Worm (Caenorhabditis elegans): ENCODE data around the gene F13H8.12.

The F13H8.12 gene

DNA sequence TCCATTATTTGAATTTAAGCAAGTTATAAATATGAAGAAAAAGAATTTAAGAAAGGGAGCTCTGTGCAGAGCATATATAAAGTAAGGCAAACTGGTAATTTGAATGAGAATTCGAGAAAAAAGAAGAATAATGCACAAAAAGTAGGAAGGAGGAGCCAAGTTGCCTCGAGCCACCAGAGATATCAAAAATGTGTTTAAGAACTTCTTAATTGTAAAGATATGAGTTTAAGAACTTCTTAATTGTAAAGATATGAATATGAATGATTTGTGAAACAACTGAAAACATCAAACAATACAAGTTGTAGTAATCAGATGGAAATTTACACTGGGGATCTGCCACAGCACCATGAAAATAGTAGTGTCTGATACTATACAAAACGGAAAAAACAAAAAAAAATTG, 24.5 kb downstream of the F13H8.12 start, which contains the start of gene F13H8.6:
Gene F13H8.6 (minus strand): TSS at position 101 of the 400 bp plus-strand sequence.
- TF ChIP-seq hlh-15 (tag; optimal IDR thresholded peaks at IDR 0.05) (no peak), zip-5 (tag; optimal IDR thresholded peaks at IDR 0.05) (no peak), pag-3 (tag; optimal IDR thresholded peaks at IDR 0.05; ENCODE audit: borderline replicate concordance) (no peak), ceh-6 (GFP tag; optimal IDR thresholded peaks at IDR 0.05) (no peak), che-1 (tag; optimal IDR thresholded peaks at IDR 0.05) (no peak)

ce11 chrII:6288104-6288503, 25.8 kb downstream of the F13H8.12 start:
- TF ChIP-seq pax-1 (tag; optimal IDR thresholded peaks at IDR 0.05) (no peak), hlh-30 (tag; optimal IDR thresholded peaks at IDR 0.05; ENCODE audit: insufficient read depth) (no peak), ztf-16 (tag; optimal IDR thresholded peaks at IDR 0.05) (no peak), odd-2 (tag; optimal IDR thresholded peaks at IDR 0.05) (no peak), nfya-1 (tag; optimal IDR thresholded peaks at IDR 0.05) (no peak)

DNA sequence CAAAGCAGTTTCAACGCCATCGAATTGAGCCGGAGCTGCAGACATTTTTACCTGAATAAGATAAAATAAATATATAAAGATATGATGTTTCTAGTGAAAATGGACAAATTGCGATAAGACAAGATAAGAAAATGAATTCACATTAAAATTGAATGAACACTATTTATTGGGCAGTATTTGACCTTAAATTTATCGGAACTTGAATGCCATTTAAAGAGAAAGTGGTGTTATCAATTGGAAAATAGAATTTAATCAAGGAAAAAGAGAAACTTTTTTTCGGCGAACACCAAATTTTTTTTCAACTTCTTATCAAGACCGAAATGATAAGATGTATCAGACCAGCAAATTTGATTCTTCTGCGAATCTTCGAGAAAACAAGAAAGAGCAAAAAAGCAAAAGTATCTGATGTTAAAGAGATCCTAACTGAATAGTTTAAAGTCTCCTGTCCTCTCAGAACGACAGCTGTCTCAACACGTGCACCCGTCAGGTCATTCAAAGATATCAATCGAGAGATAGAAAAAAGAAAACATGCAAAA, 27.8 kb downstream of the F13H8.12 start, which contains the start of gene upb-1:
Gene upb-1 (minus strand): TSS at position 51 of the 536 bp plus-strand sequence.
- no peak for TF ChIP-seq pax-1 (tag; optimal IDR thresholded peaks at IDR 0.05)
- TF ChIP-seq lim-6 (tag; optimal IDR thresholded peaks at IDR 0.05): no peak
- no peak for TF ChIP-seq T23F11.4 (GFP tag; optimal IDR thresholded peaks at IDR 0.05)
- TF ChIP-seq pat-9 (tag; optimal IDR thresholded peaks at IDR 0.05): no peak
- no peak for TF ChIP-seq C08G9.2 (tag; optimal IDR thresholded peaks at IDR 0.05)
- no peak for TF ChIP-seq che-1 (tag; optimal IDR thresholded peaks at IDR 0.05)
- TF ChIP-seq unc-42 (tag; optimal IDR thresholded peaks at IDR 0.05): no peak
- no peak for TF ChIP-seq zip-5 (tag; optimal IDR thresholded peaks at IDR 0.05)
- TF ChIP-seq nfya-1 (tag; optimal IDR thresholded peaks at IDR 0.05): no peak
- TF ChIP-seq elt-2 (tag; optimal IDR thresholded peaks at IDR 0.05): peak; percentile 82
- TF ChIP-seq unc-55 (GFP tag; optimal IDR thresholded peaks at IDR 0.05): peak; percentile 70

ce11 chrII:6292527-6292926, 30.2 kb downstream of the F13H8.12 start, which contains the start of gene nyn-3:
nyn-3 (minus strand) TSS chrII:6292627.
- no peak for TF ChIP-seq rnt-1 (tag; optimal IDR thresholded peaks at IDR 0.05)
- TF ChIP-seq zip-5 (tag; optimal IDR thresholded peaks at IDR 0.05): no peak

DNA sequence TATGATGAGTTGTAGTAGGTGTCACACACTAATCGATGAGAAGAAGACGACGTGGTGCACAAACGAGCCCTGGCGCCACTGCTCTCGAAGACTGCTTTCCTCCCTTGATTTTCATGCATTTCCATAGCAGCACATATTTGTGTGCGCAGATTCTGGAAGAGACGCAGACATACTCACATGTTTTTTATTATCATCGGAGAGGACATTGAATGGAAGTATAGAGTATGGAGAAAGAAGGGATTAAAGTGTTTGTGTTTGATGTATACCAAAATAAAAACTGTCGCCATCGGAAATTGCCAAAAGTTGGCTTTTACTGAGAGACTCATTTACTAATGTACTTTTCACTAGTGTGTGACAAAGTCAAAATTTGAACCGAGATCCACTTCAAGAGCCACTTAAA, 31.9 kb downstream of the F13H8.12 start, which contains the start of gene mps-1:
Gene mps-1 (minus strand): TSS at position 101 of the 400 bp plus-strand sequence.
- TF ChIP-seq pha-4 (tag; optimal IDR thresholded peaks at IDR 0.05): no peak
- TF ChIP-seq ahr-1 (tag; optimal IDR thresholded peaks at IDR 0.05): no peak
- TF ChIP-seq ceh-2 (tag; optimal IDR thresholded peaks at IDR 0.05): no peak
- no peak for TF ChIP-seq unc-42 (tag; optimal IDR thresholded peaks at IDR 0.05)
- no peak for TF ChIP-seq ceh-45 (GFP tag; IDR thresholded peaks at IDR 0.05)
- no peak for TF ChIP-seq ceh-18 (tag; optimal IDR thresholded peaks at IDR 0.05)
- TF ChIP-seq madf-2 (tag; optimal IDR thresholded peaks at IDR 0.05): no peak
- no peak for TF ChIP-seq unc-55 (GFP tag; optimal IDR thresholded peaks at IDR 0.05)
- no peak for TF ChIP-seq hlh-13 (GFP tag; optimal IDR thresholded peaks at IDR 0.05)
- TF ChIP-seq dmd-4 (tag; optimal IDR thresholded peaks at IDR 0.05; ENCODE audit: borderline replicate concordance): no peak
- TF ChIP-seq ttx-3 (tag; optimal IDR thresholded peaks at IDR 0.05): no peak
- no peak for TF ChIP-seq hlh-15 (tag; optimal IDR thresholded peaks at IDR 0.05)
- TF ChIP-seq rnt-1 (tag; optimal IDR thresholded peaks at IDR 0.05): no peak
- no peak for TF ChIP-seq elt-4 (tag; optimal IDR thresholded peaks at IDR 0.05)
- no peak for TF ChIP-seq fkh-6 (tag; optimal IDR thresholded peaks at IDR 0.05)
- TF ChIP-seq K09A11.1 (tag; optimal IDR thresholded peaks at IDR 0.05; ENCODE audit: insufficient read depth): no peak
- TF ChIP-seq K02D7.2 (tag; optimal IDR thresholded peaks at IDR 0.05): no peak
- no peak for TF ChIP-seq ceh-6 (GFP tag; optimal IDR thresholded peaks at IDR 0.05)
- TF ChIP-seq ceh-14 (tag; optimal IDR thresholded peaks at IDR 0.05): no peak
- TF ChIP-seq ztf-16 (tag; optimal IDR thresholded peaks at IDR 0.05): no peak
